Fruit fly (Drosophila melanogaster) whole organism, embryonic: Measurements from ENCODE around the gene CG5968.

Source experiments
- CG30020 ChIP-seq: fragments of 200-800 bp; optimal IDR thresholded peaks from 2 replicates; lab custom pipeline; 2019; ENCODE audit warnings: missing biosample characterization, mild to moderate bottlenecking, missing genetic modification characterization, moderate library complexity
- Dfd ChIP-seq, 2 experiments: fragments of >200 bp; optimal IDR thresholded peaks; 2 replicates each; lab custom pipeline; 2017; ENCODE audit warnings: missing biosample characterization in 2 of 2, missing genetic modification characterization in 2 of 2
- Hmr ChIP-seq: fragments of 200-800 bp; sonication (Bioruptor generic); optimal IDR thresholded peaks from 3 replicates; lab custom pipeline; 2017; ENCODE audit warnings: mild to moderate bottlenecking, missing biosample characterization, missing genetic modification reagents, missing genetic modification characterization
- PHDP ChIP-seq: fragments of 200-800 bp; sonication (Bioruptor generic); optimal IDR thresholded peaks from 3 replicates; lab custom pipeline; 2018; ENCODE audit warnings: missing biosample characterization, mild to moderate bottlenecking, missing genetic modification characterization, moderate library complexity
- Pdp1 ChIP-seq, 2 experiments: fragments of 200-800 bp; sonication (Bioruptor generic); optimal IDR thresholded peaks; 3 replicates each; lab custom pipeline; 2016; ENCODE audit warnings: missing biosample characterization in 2 of 2, missing genetic modification characterization in 2 of 2, mild to moderate bottlenecking in 1 of 2, moderate library complexity in 1 of 2
- hbn ChIP-seq: fragments of 200-800 bp; sonication (Bioruptor generic); IDR thresholded peaks from 2 replicates; pipeline ENCODE4 v1.3.6; 2022; ENCODE audit warnings: missing biosample characterization, missing genetic modification characterization; ENCODE audit not compliant: partially characterized antibody
- mam ChIP-seq: fragments of 200-800 bp; sonication (Bioruptor generic); optimal IDR thresholded peaks from 3 replicates; lab custom pipeline; 2016; ENCODE audit warnings: missing biosample characterization, missing genetic modification characterization
- nau ChIP-seq: fragments of 200-800 bp; sonication (Bioruptor generic); optimal IDR thresholded peaks from 3 replicates; lab custom pipeline; 2017; ENCODE audit warnings: missing biosample characterization, mild to moderate bottlenecking, missing genetic modification characterization, missing genetic modification reagents
- sens ChIP-seq: fragments of 200-800 bp; sonication (Bioruptor generic); peaks from one replicate; lab custom pipeline; 2016; ENCODE audit warnings: missing biosample characterization, missing genetic modification characterization
- vfl ChIP-seq: fragments of 200-800 bp; sonication (Bioruptor generic); optimal IDR thresholded peaks from 2 replicates; lab custom pipeline; 2016; ENCODE audit warnings: missing biosample characterization, missing genetic modification characterization
- wek ChIP-seq: fragments of 200-800 bp; sonication (Bioruptor generic); optimal IDR thresholded peaks from 3 replicates; lab custom pipeline; 2018; ENCODE audit warnings: missing biosample characterization, mild to moderate bottlenecking, missing genetic modification characterization, moderate library complexity

DNA sequence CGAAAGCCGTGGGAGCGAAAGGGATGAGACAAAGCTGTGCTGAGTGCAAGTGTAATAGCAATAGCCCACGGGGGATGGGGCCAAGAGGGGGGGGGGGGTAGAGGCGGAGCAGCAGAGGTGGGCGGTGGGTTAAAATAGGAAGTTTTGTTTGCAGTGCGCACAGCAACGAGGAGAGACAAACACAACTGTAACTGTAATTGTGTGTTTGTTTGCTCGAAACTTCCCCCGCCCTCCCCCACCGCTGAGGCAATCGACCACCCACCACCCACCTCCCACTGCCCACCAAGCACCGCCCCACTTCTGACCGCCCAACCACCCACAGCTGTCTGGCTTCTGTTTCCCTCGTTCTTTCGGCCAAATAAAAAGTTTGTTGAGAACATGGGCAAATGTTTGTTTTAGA is 9.0 kb downstream of the CG5968 start:
- TF ChIP-seq hbn (GFP tag; lab: Robert Waterston, UW): no peak
- TF ChIP-seq PHDP (tag; lab: Kevin White, UChicago): no peak
- no peak for TF ChIP-seq mam (GFP tag; lab: Kevin White, UChicago)
- no peak for TF ChIP-seq Pdp1 (GFP tag; optimal IDR thresholded peaks at IDR 0.05; lab: Kevin White, UChicago)
- TF ChIP-seq sens (GFP tag; lab: Kevin White, UChicago): no peak
- TF ChIP-seq nau (GFP tag; lab: Kevin White, UChicago): no peak
- TF ChIP-seq vfl: no peak
- no peak for TF ChIP-seq wek (GFP tag; lab: Kevin White, UChicago)
- TF ChIP-seq Dfd (GFP tag; optimal IDR thresholded peaks at IDR 0.05; lab: Kevin White, UChicago): no peak
- TF ChIP-seq Hmr (GFP tag; lab: Kevin White, UChicago): no peak
- TF ChIP-seq CG30020 (tag; lab: Kevin White, UChicago): no peak
